Worm (Caenorhabditis elegans) whole organism, midembryonic: ENCODE results near the gene T10H9.1.

ENCODE experiments used
- T22C8.4 ChIP-seq: fragments of 200-800 bp; sonication (Bioruptor generic); IDR thresholded peaks from 2 replicates; pipeline ENCODE4 v1.3.6; 2022; ENCODE audit warnings: missing genetic modification characterization, missing compliant biosample characterization
- cog-1 ChIP-seq: sonication (generic microtip); optimal IDR thresholded peaks from 2 replicates; lab custom pipeline; 2016; ENCODE audit warnings: missing genetic modification characterization, missing compliant biosample characterization
- flt-1 ChIP-seq: fragments of 200-800 bp; sonication (Bioruptor generic); IDR thresholded peaks from 2 replicates; pipeline ENCODE4 v1.3.6; 2022; ENCODE audit warnings: missing genetic modification characterization, missing compliant biosample characterization
- klf-2 ChIP-seq: fragments of 200-800 bp; sonication (Bioruptor generic); conservative IDR thresholded peaks from 2 replicates; pipeline ENCODE4 v1.3.6; 2022; ENCODE audit warnings: missing genetic modification reagents, missing genetic modification characterization, missing compliant biosample characterization
- med-1 ChIP-seq: sonication (generic microtip); optimal IDR thresholded peaks from 2 replicates; lab custom pipeline; 2017; ENCODE audit warnings: missing genetic modification characterization, mild to moderate bottlenecking, missing compliant biosample characterization, antibody characterized with exemption, missing genetic modification reagents; ENCODE audit not compliant: insufficient read depth
- ref-1 ChIP-seq: fragments of 200-800 bp; sonication (Bioruptor generic); conservative IDR thresholded peaks from 2 replicates; pipeline ENCODE4 v1.3.6; 2022; ENCODE audit warnings: missing genetic modification reagents, missing genetic modification characterization, missing compliant biosample characterization
- tab-1 ChIP-seq: fragments of 200-800 bp; sonication (Bioruptor generic); IDR thresholded peaks from 2 replicates; pipeline ENCODE4 v1.3.6; 2022; ENCODE audit warnings: missing genetic modification characterization, missing compliant biosample characterization
- ztf-23 ChIP-seq: fragments of 200-800 bp; sonication (Bioruptor generic); IDR thresholded peaks from 2 replicates; pipeline ENCODE4 v1.3.6; 2022; ENCODE audit warnings: missing genetic modification reagents, missing genetic modification characterization, missing compliant biosample characterization
- ztf-29 ChIP-seq: fragments of 200-800 bp; sonication (Bioruptor generic); IDR thresholded peaks from 2 replicates; pipeline ENCODE4 v1.3.6; 2022; ENCODE audit warnings: missing genetic modification reagents, missing genetic modification characterization, missing compliant biosample characterization

T10H9.1 gene

DNA sequence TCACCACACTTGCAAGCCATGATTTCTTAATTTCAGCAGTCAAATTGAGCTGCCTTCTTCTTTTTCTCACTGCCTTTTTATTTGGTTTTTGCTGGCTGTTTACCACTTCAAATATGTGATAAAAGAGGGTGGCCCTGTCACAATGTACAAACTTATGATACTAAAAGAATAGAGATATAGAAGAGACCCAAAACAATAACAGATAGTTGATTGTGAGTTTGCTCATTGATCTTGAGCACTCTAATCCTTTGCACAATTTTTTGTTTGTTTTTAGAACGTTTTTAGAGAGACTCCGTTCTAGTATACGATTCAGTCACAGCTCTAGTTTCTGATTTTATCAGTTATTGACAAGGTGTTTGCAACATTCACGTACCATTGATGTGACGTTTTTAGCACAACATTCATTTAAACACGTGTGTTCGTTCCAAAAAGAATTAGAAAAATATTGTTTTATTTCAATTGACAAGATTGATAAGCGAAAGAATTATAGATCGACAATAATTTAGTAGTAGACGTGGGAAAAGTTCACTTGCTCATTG lies 42.5 kb downstream of the T10H9.1 start, which contains the start of gene mtl-1:
Gene mtl-1 (minus strand): TSS at position 51 of the 539 bp plus-strand sequence.
- TF ChIP-seq ztf-29 (no peak), ref-1 (GFP tag; lab: Robert Waterston, UW) (no peak), flt-1 (no peak), tab-1 (GFP tag; lab: Robert Waterston, UW) (no peak), klf-2 (GFP tag; lab: Robert Waterston, UW) (no peak), med-1 (GFP tag; lab: Kevin White, UChicago) (no peak), ztf-23 (GFP tag; lab: Robert Waterston, UW) (no peak)

DNA sequence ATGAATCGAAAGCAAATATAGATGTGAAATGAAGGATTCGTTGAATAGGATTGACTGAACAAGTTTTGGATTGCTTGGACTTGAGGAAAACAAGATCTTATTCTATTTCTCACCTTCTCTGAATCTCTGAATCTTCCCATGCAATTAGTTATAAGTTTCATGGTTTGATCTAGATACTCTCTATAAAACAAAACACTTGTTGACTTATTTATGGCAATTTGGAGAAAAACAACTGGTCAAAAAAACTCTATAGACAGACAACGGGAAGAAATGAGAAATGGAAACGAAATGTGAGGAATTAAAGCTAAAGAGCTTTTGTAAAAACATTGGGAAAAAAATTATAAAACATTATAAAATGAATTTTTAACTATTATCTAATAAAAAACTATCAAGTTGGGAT lies 45.3 kb downstream of the T10H9.1 start, which contains the start of gene W02F12.8:
Gene W02F12.8 (minus strand): TSS at position 101 of the 400 bp plus-strand sequence.
- TF ChIP-seq T22C8.4 = no peak
- TF ChIP-seq tab-1 (GFP tag; lab: Robert Waterston, UW) = no peak
- no peak for TF ChIP-seq med-1 (GFP tag; lab: Kevin White, UChicago)
- TF ChIP-seq klf-2 (GFP tag; lab: Robert Waterston, UW) = no peak
- no peak for TF ChIP-seq ztf-29
- no peak for TF ChIP-seq flt-1
- TF ChIP-seq ref-1 (GFP tag; lab: Robert Waterston, UW) = no peak
- no peak for TF ChIP-seq ztf-23 (GFP tag; lab: Robert Waterston, UW)
- TF ChIP-seq cog-1 = no peak

DNA sequence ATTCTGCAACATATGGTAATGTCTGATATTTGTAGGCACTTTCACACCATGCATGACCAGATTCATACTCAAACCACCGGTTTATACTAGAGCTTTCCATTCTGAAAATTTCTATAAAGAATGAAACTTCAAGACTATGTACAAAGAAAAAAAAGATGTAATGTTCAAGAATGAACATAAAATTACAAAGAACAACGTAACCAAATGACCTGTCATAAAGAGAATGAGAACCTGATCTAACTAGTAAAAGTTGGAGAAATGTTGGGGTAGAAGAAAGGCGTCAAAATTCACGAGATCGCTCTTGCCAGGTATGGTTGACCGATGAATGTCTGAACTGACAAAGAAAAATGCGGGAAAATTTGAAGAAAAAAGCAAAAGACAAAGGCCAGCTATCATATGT lies 48.1 kb downstream of the T10H9.1 start, which contains the start of gene W02F12.2:
Gene W02F12.2 (minus strand): TSS at position 101 of the 400 bp plus-strand sequence.
- no peak for TF ChIP-seq med-1 (GFP tag; lab: Kevin White, UChicago)
- TF ChIP-seq ref-1 (GFP tag; lab: Robert Waterston, UW) = no peak
- no peak for TF ChIP-seq flt-1
- TF ChIP-seq klf-2 (GFP tag; lab: Robert Waterston, UW) = no peak
- TF ChIP-seq tab-1 (GFP tag; lab: Robert Waterston, UW) = no peak
- no peak for TF ChIP-seq ztf-23 (GFP tag; lab: Robert Waterston, UW)
- TF ChIP-seq ztf-29 = no peak
- no peak for TF ChIP-seq cog-1
- TF ChIP-seq T22C8.4 = no peak

DNA sequence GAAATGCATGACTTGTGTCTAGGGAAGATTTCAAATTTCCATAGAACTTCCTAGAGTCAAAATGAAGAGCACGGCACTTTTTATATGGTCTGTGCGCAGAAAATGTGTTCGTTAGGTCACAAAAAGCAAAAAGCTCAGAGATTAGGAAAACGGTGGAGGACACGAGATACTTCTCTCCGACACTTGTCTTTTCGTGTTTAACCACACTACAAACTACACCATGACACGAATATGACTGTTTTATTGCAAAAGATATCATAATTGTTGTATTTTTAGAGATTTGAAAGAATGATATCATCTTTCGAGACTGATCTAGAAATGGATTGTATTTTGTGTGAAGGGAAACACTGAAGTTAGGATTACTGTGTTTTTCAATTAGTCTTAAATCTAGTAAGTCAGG lies 49.6 kb downstream of the T10H9.1 start:
- TF ChIP-seq flt-1 = no peak
- TF ChIP-seq tab-1 (GFP tag; lab: Robert Waterston, UW) = no peak
- no peak for TF ChIP-seq klf-2 (GFP tag; lab: Robert Waterston, UW)
- TF ChIP-seq ztf-29 = no peak
- TF ChIP-seq ref-1 (GFP tag; lab: Robert Waterston, UW) = no peak
- no peak for TF ChIP-seq med-1 (GFP tag; lab: Kevin White, UChicago)
- TF ChIP-seq cog-1 = no peak
- no peak for TF ChIP-seq ztf-23 (GFP tag; lab: Robert Waterston, UW)
- TF ChIP-seq T22C8.4 = no peak

DNA sequence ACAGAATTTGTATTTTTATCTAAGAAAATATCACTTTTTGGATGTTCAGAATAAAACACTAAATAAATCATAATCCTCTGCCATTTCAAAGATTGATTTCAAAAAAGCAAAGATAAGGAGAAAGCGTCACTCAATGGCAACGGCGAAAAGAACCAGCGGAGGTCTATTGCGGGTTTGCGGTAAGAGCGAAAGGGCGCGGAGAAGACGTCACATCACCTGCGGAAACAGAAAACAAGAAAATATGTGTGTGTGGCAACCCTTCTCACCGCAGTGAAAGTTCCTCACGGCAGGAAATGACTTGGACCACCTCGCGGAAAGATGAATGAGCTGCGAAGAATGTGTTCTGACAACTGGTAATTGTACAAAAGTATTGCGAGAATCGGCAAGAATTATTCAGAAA lies 50.4 kb downstream of the T10H9.1 start:
- TF ChIP-seq flt-1 = no peak
- no peak for TF ChIP-seq ztf-23 (GFP tag; lab: Robert Waterston, UW)
- no peak for TF ChIP-seq cog-1
- TF ChIP-seq ref-1 (GFP tag; lab: Robert Waterston, UW) = no peak
- TF ChIP-seq tab-1 (GFP tag; lab: Robert Waterston, UW) = no peak
- TF ChIP-seq med-1 (GFP tag; lab: Kevin White, UChicago) = no peak
- TF ChIP-seq T22C8.4 = no peak
- no peak for TF ChIP-seq klf-2 (GFP tag; lab: Robert Waterston, UW)
- no peak for TF ChIP-seq ztf-29
